Fruit fly (Drosophila melanogaster) whole organism, embryonic: ENCODE results near the gene CG7985.

Experiments used
- Asciz ChIP-seq: fragments of 200-800 bp; sonication (Bioruptor generic); optimal IDR thresholded peaks from 2 replicates; lab custom pipeline; 2017; ENCODE audit warnings: missing biosample characterization, mild to moderate bottlenecking, missing genetic modification characterization, missing genetic modification reagents
- BEAF-32 ChIP-seq: fragments of 200-800 bp; sonication (Bioruptor generic); optimal IDR thresholded peaks from 3 replicates; lab custom pipeline; 2017; ENCODE audit warnings: missing biosample characterization, missing genetic modification characterization, mild to moderate bottlenecking, moderate library complexity, missing genetic modification reagents
- CG12659 ChIP-seq: fragments of 200-800 bp; sonication (Bioruptor generic); optimal IDR thresholded peaks from 3 replicates; lab custom pipeline; 2017; ENCODE audit warnings: mild to moderate bottlenecking, missing biosample characterization, missing genetic modification reagents, missing genetic modification characterization
- CG13123 ChIP-seq: fragments of 200-800 bp; sonication (Bioruptor generic); optimal IDR thresholded peaks from 2 replicates; lab custom pipeline; 2016; ENCODE audit warnings: missing biosample characterization, missing genetic modification characterization
- CG14710 ChIP-seq: fragments of 200-800 bp; sonication (Bioruptor generic); optimal IDR thresholded peaks from 3 replicates; lab custom pipeline; 2019; ENCODE audit warnings: missing biosample characterization, mild to moderate bottlenecking, missing genetic modification characterization, moderate library complexity
- CG1602 ChIP-seq: fragments of 200-800 bp; sonication (Bioruptor generic); optimal IDR thresholded peaks from 3 replicates; lab custom pipeline; 2016; ENCODE audit warnings: missing biosample characterization, missing genetic modification characterization
- CG1603 ChIP-seq: fragments of 200-800 bp; sonication (Bioruptor generic); optimal IDR thresholded peaks from 2 replicates; lab custom pipeline; 2019; ENCODE audit warnings: missing biosample characterization, mild to moderate bottlenecking, missing genetic modification characterization, moderate library complexity
- CG2116 ChIP-seq: fragments of 200-800 bp; sonication (Bioruptor generic); optimal IDR thresholded peaks from 3 replicates; lab custom pipeline; 2018; ENCODE audit warnings: missing biosample characterization, mild to moderate bottlenecking, missing genetic modification characterization
- CG32772 ChIP-seq: fragments of 200-800 bp; sonication (Bioruptor generic); IDR thresholded peaks from 2 replicates; pipeline ENCODE4 v1.3.6; 2022; ENCODE audit warnings: missing biosample characterization, missing genetic modification characterization
- CG6813 ChIP-seq: fragments of 200-800 bp; sonication (Bioruptor generic); optimal IDR thresholded peaks from 2 replicates; lab custom pipeline; 2017; ENCODE audit warnings: missing biosample characterization, missing genetic modification characterization, mild to moderate bottlenecking, moderate library complexity, missing genetic modification reagents
- CG9437 ChIP-seq: fragments of 200-800 bp; sonication (Bioruptor generic); optimal IDR thresholded peaks from 2 replicates; lab custom pipeline; 2018; ENCODE audit warnings: missing biosample characterization, mild to moderate bottlenecking, missing genetic modification characterization
- Chrac-16 ChIP-seq: fragments of 200-800 bp; sonication (Bioruptor generic); optimal IDR thresholded peaks from 3 replicates; lab custom pipeline; 2016; ENCODE audit warnings: missing biosample characterization, missing genetic modification characterization
- D19B ChIP-seq: fragments of 200-800 bp; sonication (Bioruptor generic); optimal IDR thresholded peaks from 2 replicates; lab custom pipeline; 2017; ENCODE audit warnings: missing biosample characterization, mild to moderate bottlenecking, missing genetic modification characterization
- Doc2 ChIP-seq: fragments of 200-800 bp; sonication (Bioruptor generic); IDR thresholded peaks from 2 replicates; pipeline ENCODE4 v1.3.6; 2022; ENCODE audit warnings: missing biosample characterization, missing genetic modification characterization
- Drgx ChIP-seq: fragments of 200-800 bp; sonication (Bioruptor generic); IDR thresholded peaks from 2 replicates; pipeline ENCODE4 v1.3.6; 2022; ENCODE audit warnings: missing biosample characterization, missing genetic modification characterization
- Elba2 ChIP-seq: fragments of 200-800 bp; sonication (Bioruptor generic); optimal IDR thresholded peaks from 3 replicates; lab custom pipeline; 2016; ENCODE audit warnings: missing biosample characterization, missing genetic modification characterization
- Ets65A ChIP-seq: fragments of 200-800 bp; sonication (Bioruptor generic); peaks from one replicate; lab custom pipeline; 2016; ENCODE audit warnings: missing biosample characterization, missing genetic modification characterization
- Fer2 ChIP-seq: fragments of 200-800 bp; sonication (Bioruptor generic); optimal IDR thresholded peaks from 2 replicates; lab custom pipeline; 2018; ENCODE audit warnings: missing biosample characterization, mild to moderate bottlenecking, missing genetic modification characterization, moderate library complexity
- Lim3 ChIP-seq: fragments of 200-800 bp; sonication (Bioruptor generic); IDR thresholded peaks from 2 replicates; pipeline ENCODE4 v1.3.6; 2022; ENCODE audit warnings: missing biosample characterization, missing genetic modification characterization
- Lpt ChIP-seq: fragments of >200 bp; optimal IDR thresholded peaks from 2 replicates; lab custom pipeline; 2018; ENCODE audit warnings: missing biosample characterization, missing genetic modification characterization
- Mes4 ChIP-seq: fragments of 200-800 bp; sonication (Bioruptor generic); optimal IDR thresholded peaks from 2 replicates; lab custom pipeline; 2016; ENCODE audit warnings: missing biosample characterization, missing genetic modification characterization
- Nf-YC ChIP-seq: fragments of 200-800 bp; optimal IDR thresholded peaks from 3 replicates; lab custom pipeline; 2019; ENCODE audit warnings: missing biosample characterization, mild to moderate bottlenecking, missing genetic modification characterization, moderate library complexity
- Sry-β ChIP-seq: fragments of 200-800 bp; sonication (Bioruptor generic); optimal IDR thresholded peaks from 2 replicates; lab custom pipeline; 2018; ENCODE audit warnings: missing biosample characterization, mild to moderate bottlenecking, missing genetic modification characterization, moderate library complexity
- ato ChIP-seq: fragments of 200-800 bp; sonication (Bioruptor generic); IDR thresholded peaks from 2 replicates; pipeline ENCODE4 v1.3.6; 2022; ENCODE audit warnings: missing biosample characterization, missing genetic modification characterization; ENCODE audit not compliant: partially characterized antibody
- bsh ChIP-seq, 2 experiments: fragments of 200-800 bp; sonication (Bioruptor generic); optimal IDR thresholded peaks; 2 replicates each; lab custom pipeline; 2017 to 2018; ENCODE audit warnings: mild to moderate bottlenecking in 2 of 2, missing biosample characterization in 2 of 2, missing genetic modification characterization in 2 of 2, moderate library complexity in 1 of 2
- ci ChIP-seq: fragments of 200-800 bp; sonication (Bioruptor generic); IDR thresholded peaks from 3 replicates; pipeline ENCODE4 v1.3.6; 2022; ENCODE audit warnings: missing biosample characterization, missing genetic modification characterization
- dati ChIP-seq: fragments of 200-800 bp; sonication (Bioruptor generic); IDR thresholded peaks from 2 replicates; pipeline ENCODE4 v1.3.6; 2022; ENCODE audit warnings: missing biosample characterization, missing genetic modification characterization
- emc ChIP-seq: fragments of 200-800 bp; sonication (Bioruptor generic); optimal IDR thresholded peaks from 2 replicates; lab custom pipeline; 2016; ENCODE audit warnings: missing biosample characterization, missing genetic modification characterization
- ewg ChIP-seq: fragments of 200-800 bp; sonication (Bioruptor generic); optimal IDR thresholded peaks from 3 replicates; lab custom pipeline; 2017; ENCODE audit warnings: mild to moderate bottlenecking, missing biosample characterization, missing genetic modification reagents, missing genetic modification characterization
- gcm ChIP-seq: fragments of 200-800 bp; sonication (Bioruptor generic); optimal IDR thresholded peaks from 2 replicates; lab custom pipeline; 2019; ENCODE audit warnings: missing biosample characterization, mild to moderate bottlenecking, missing genetic modification characterization, moderate library complexity
- hbn ChIP-seq: fragments of 200-800 bp; sonication (Bioruptor generic); IDR thresholded peaks from 2 replicates; pipeline ENCODE4 v1.3.6; 2022; ENCODE audit warnings: missing biosample characterization, missing genetic modification characterization; ENCODE audit not compliant: partially characterized antibody
- jigr1 ChIP-seq: fragments of 200-800 bp; sonication (Bioruptor generic); IDR thresholded peaks from 3 replicates; pipeline ENCODE4 v1.3.6; 2022; ENCODE audit warnings: missing biosample characterization, missing genetic modification characterization
- klu ChIP-seq: fragments of 200-800 bp; sonication (Bioruptor generic); IDR thresholded peaks from 2 replicates; pipeline ENCODE4 v1.3.6; 2022; ENCODE audit warnings: missing biosample characterization, missing genetic modification characterization
- pum ChIP-seq: fragments of 200-800 bp; sonication (Bioruptor generic); optimal IDR thresholded peaks from 2 replicates; lab custom pipeline; 2016; ENCODE audit warnings: missing biosample characterization, missing genetic modification characterization
- sens ChIP-seq: fragments of 200-800 bp; sonication (Bioruptor generic); peaks from one replicate; lab custom pipeline; 2016; ENCODE audit warnings: missing biosample characterization, missing genetic modification characterization
- so ChIP-seq: fragments of 200-800 bp; sonication (Bioruptor generic); IDR thresholded peaks from 3 replicates; pipeline ENCODE4 v1.3.6; 2022; ENCODE audit warnings: missing biosample characterization, missing genetic modification characterization

CG7985 gene

DNA sequence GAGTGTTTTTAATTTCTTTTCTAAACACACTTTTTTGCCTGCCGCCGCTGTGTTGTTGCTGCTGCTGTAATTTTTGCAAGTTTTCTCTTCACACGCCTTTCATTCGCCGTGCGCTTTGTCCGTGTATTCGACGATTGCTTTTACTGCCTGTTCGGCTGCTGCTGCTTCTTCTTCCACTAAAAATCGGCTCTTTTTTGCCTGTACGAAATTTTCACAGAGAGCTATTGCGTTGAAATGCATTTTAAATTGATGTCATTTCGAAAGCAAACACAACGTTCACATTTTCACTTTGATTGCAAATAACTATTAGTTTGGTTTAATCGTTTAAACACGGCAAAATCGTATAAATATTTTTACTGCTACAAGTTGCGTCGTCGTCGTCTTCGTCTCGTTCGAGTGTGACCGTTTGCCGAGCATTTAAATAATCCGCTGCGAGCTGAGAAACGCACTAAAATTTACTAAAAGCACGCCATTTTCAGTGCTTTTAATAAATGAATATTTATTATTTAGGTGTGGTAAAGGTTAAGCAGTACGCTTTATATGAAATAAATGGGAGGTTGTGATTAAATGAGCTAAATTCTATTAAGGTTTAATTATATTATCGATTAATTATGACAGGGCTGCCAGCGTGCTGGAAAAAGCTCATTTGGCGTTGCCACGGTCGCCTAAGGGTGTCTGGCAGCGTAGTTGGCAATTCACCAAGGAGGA lies at the start of gene CG7985, which contains the start of gene Ssdp (continued):
- TF ChIP-seq pum (GFP tag; lab: Kevin White, UChicago) = no peak
- TF ChIP-seq klu (GFP tag; lab: Robert Waterston, UW) = no peak
- no peak for TF ChIP-seq emc
- TF ChIP-seq so (GFP tag; lab: Robert Waterston, UW) = no peak
- no peak for TF ChIP-seq Ets65A (GFP tag; lab: Kevin White, UChicago)
- TF ChIP-seq bsh (GFP tag; optimal IDR thresholded peaks at IDR 0.05; lab: Kevin White, UChicago) = no peak
- TF ChIP-seq CG12659 (GFP tag; lab: Kevin White, UChicago) = peak; percentile 74
- TF ChIP-seq Sry-β = no peak
- no peak for TF ChIP-seq D19B
- TF ChIP-seq Nf-YC (tag; lab: Kevin White, UChicago) = no peak
- peak; percentile 66 for TF ChIP-seq BEAF-32 (GFP tag; lab: Kevin White, UChicago)
- TF ChIP-seq sens (GFP tag; lab: Kevin White, UChicago) = peak; percentile 14
- TF ChIP-seq dati (GFP tag; lab: Robert Waterston, UW) = no peak
- TF ChIP-seq jigr1 = no peak
- peak; percentile 27 for TF ChIP-seq CG1603 (tag; lab: Kevin White, UChicago)
- no peak for TF ChIP-seq Lim3 (GFP tag; lab: Robert Waterston, UW)
- no peak for TF ChIP-seq gcm (GFP tag; lab: Kevin White, UChicago)
- TF ChIP-seq CG14710 (tag; lab: Kevin White, UChicago) = peak; percentile 47
- no peak for TF ChIP-seq Mes4 (GFP tag; lab: Kevin White, UChicago)
- no peak for TF ChIP-seq Asciz
- TF ChIP-seq Chrac-16 = no peak
- no peak for TF ChIP-seq CG9437
- TF ChIP-seq Lpt = no peak
- TF ChIP-seq CG1602 (GFP tag; lab: Kevin White, UChicago) = no peak
- TF ChIP-seq Fer2 = no peak
- TF ChIP-seq Elba2 (GFP tag; lab: Kevin White, UChicago) = no peak
- TF ChIP-seq hbn = no peak

DNA sequence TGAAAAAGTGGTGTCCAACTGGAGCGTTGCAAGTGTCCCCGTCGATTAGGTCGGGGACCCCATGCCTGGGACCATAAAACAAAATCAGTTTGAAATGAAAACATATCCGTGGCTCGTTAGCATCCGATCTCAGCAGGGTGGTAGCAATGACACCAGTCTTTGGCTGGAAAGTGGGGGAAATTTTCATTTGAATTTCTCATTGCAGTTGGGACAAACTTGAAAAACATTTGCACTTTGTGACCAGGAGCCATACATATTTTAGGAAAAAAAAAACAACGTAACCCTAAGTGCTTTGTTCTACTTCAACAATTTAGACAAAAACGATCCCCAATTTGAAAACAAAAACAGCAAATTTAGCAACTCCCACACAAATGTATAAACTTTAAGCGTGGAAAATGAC lies 47.8 kb upstream of the CG7985 start, which contains the start of gene CG14316:
TSS of gene CG14316 (plus strand) at position 301 of the 400 bp plus-strand sequence.
- TF ChIP-seq CG14710 (tag; lab: Kevin White, UChicago) (no peak), CG13123 (GFP tag; lab: Kevin White, UChicago) (no peak), Doc2 (GFP tag; lab: Robert Waterston, UW) (no peak)
- TF ChIP-seq, all 482 proteins: peak for 0

dm6 chr3R:18153698-18154097 lies 46.0 kb upstream of the CG7985 start:
- TF ChIP-seq CG6813 (GFP tag; lab: Kevin White, UChicago) = no peak
- TF ChIP-seq ci = 0 out of 3 replicates have a peak, but pooled peaks have one; percentile 12
- TF ChIP-seq CG2116 (GFP tag; lab: Kevin White, UChicago) = no peak
- peak; percentile 61 for TF ChIP-seq ewg (GFP tag; lab: Kevin White, UChicago)
- TF ChIP-seq ato = 0 out of 2 replicates have a peak, but pooled peaks have one; percentile 25
- 0 out of 2 replicates have a peak, but pooled peaks have one; percentile 5 for TF ChIP-seq Drgx (GFP tag; lab: Robert Waterston, UW)
- TF ChIP-seq CG32772 (GFP tag; lab: Robert Waterston, UW) = 0 out of 2 replicates have a peak, but pooled peaks have one; percentile 27
- TF ChIP-seq, all 482 proteins: peak for 5
